Worm (Caenorhabditis elegans) whole organism, early embryonic: ENCODE results near the gene pqn-37.
A peak's percentile ranks its signal among the peaks of the same experiment; 100 is the strongest.

ENCODE experiments used
- B0310.2 ChIP-seq: sonication (generic microtip); optimal IDR thresholded peaks from 2 replicates; lab custom pipeline; 2016; ENCODE audit warnings: mild to moderate bottlenecking, missing genetic modification characterization, missing compliant biosample characterization
- F13C5.2 ChIP-seq: sonication (generic microtip); optimal IDR thresholded peaks from 2 replicates; lab custom pipeline; 2017; ENCODE audit warnings: mild to moderate bottlenecking, missing genetic modification characterization, inconsistent platforms, missing compliant biosample characterization
- aly-1 ChIP-seq: sonication (generic microtip); optimal IDR thresholded peaks from 2 replicates; lab custom pipeline; 2016; ENCODE audit warnings: missing genetic modification characterization, missing compliant biosample characterization
- ama-1 ChIP-seq: fragments of 150-350 bp; optimal IDR thresholded peaks from 2 replicates; lab custom pipeline; 2014
- ceh-13 ChIP-seq: fragments of 200-800 bp; sonication (Bioruptor generic); optimal IDR thresholded peaks from 2 replicates; lab custom pipeline; 2018; ENCODE audit warnings: mild to moderate bottlenecking, missing genetic modification characterization, missing compliant biosample characterization
- ceh-36 ChIP-seq: sonication (generic microtip); optimal IDR thresholded peaks from 2 replicates; lab custom pipeline; 2016; ENCODE audit warnings: missing genetic modification characterization, inconsistent platforms, missing compliant biosample characterization
- ets-7 ChIP-seq: sonication (generic microtip); optimal IDR thresholded peaks from 2 replicates; lab custom pipeline; 2016; ENCODE audit warnings: missing genotype, missing genetic modification characterization, missing compliant biosample characterization
- flt-1 ChIP-seq: fragments of 200-800 bp; sonication (Bioruptor generic); IDR thresholded peaks from 2 replicates; pipeline ENCODE4 v1.3.6; 2022; ENCODE audit warnings: missing genetic modification characterization, missing compliant biosample characterization
- hmbx-1 ChIP-seq: sonication (generic microtip); optimal IDR thresholded peaks from 2 replicates; lab custom pipeline; 2016; ENCODE audit warnings: mild to moderate bottlenecking, missing genetic modification characterization, missing compliant biosample characterization
- hmg-4 ChIP-seq: fragments of 200-800 bp; sonication (Bioruptor generic); optimal IDR thresholded peaks from 2 replicates; lab custom pipeline; 2018; ENCODE audit warnings: mild to moderate bottlenecking, missing genetic modification characterization, missing compliant biosample characterization
- hnd-1 ChIP-seq: sonication (generic microtip); optimal IDR thresholded peaks from 2 replicates; lab custom pipeline; 2016; ENCODE audit warnings: missing genetic modification characterization, missing compliant biosample characterization
- pes-1 ChIP-seq: fragments of 200-800 bp; sonication (Bioruptor generic); IDR thresholded peaks from 2 replicates; pipeline ENCODE4 v1.3.6; 2022; ENCODE audit warnings: missing genetic modification reagents, missing genetic modification characterization, missing compliant biosample characterization
- scrt-1 ChIP-seq: fragments of 200-800 bp; sonication (Bioruptor generic); IDR thresholded peaks from 2 replicates; pipeline ENCODE4 v1.3.6; 2022; ENCODE audit warnings: missing genetic modification characterization, missing compliant biosample characterization
- sea-1 ChIP-seq: fragments of 200-800 bp; sonication (Bioruptor generic); conservative IDR thresholded peaks from 2 replicates; pipeline ENCODE4 v1.3.6; 2022; ENCODE audit warnings: missing genetic modification characterization, missing compliant biosample characterization
- tbx-11 ChIP-seq: fragments of 200-800 bp; sonication (Bioruptor generic); IDR thresholded peaks from 2 replicates; pipeline ENCODE4 v1.3.6; 2022; ENCODE audit warnings: missing genetic modification characterization, missing compliant biosample characterization
- tbx-37 ChIP-seq: fragments of 200-800 bp; sonication (Bioruptor generic); conservative IDR thresholded peaks from 2 replicates; pipeline ENCODE4 v1.3.6; 2022; ENCODE audit warnings: missing genetic modification reagents, missing genetic modification characterization, missing compliant biosample characterization
- tra-4 ChIP-seq: sonication (generic microtip); optimal IDR thresholded peaks from 2 replicates; lab custom pipeline; 2017; ENCODE audit warnings: missing genetic modification characterization, missing compliant biosample characterization

The pqn-37 gene

DNA sequence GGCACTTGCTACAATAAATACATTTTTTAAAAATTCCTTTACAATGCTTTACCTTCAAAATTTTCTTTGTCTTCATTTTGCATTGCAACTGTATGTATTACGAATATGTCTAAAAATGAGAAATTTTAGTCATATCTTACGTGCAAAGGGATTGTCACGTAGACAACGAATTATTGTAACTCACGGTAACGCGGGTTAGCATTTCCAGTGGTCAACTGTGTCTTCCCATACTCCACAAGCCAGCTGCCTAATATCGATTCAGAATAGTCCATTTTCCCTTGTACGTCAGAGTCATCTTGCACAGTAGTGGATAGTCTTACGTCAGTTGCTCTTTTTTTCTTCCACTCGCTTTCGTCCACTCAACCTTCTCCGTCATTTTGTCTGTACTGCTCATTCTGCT lies 12.3 kb upstream of the pqn-37 start, which contains the start of gene fbxb-71:
Gene fbxb-71, plus strand, starts transcription at position 301 of the 400 bp plus-strand sequence.
- TF ChIP-seq pes-1 (GFP tag; lab: Robert Waterston, UW): no peak
- no peak for TF ChIP-seq aly-1 (tag; lab: Kevin White, UChicago)
- TF ChIP-seq tbx-37 (GFP tag; lab: Robert Waterston, UW): no peak
- TF ChIP-seq flt-1 (GFP tag; lab: Robert Waterston, UW): no peak
- no peak for TF ChIP-seq hmbx-1
- TF ChIP-seq B0310.2 (tag; lab: Kevin White, UChicago): no peak
- TF ChIP-seq tra-4 (tag; lab: Kevin White, UChicago): no peak
- TF ChIP-seq ets-7: no peak
- no peak for TF ChIP-seq hmg-4 (GFP tag; lab: Kevin White, UChicago)

ce11 chrX:3260509-3260908 lies 10.2 kb upstream of the pqn-37 start, which contains the start of gene lbp-2:
TSS of gene lbp-2 (plus strand) at chrX:3260610.
- TF ChIP-seq tbx-37 (GFP tag; lab: Robert Waterston, UW): no peak
- TF ChIP-seq ceh-13: no peak
- TF ChIP-seq B0310.2 (tag; lab: Kevin White, UChicago): no peak
- no peak for TF ChIP-seq hmg-4 (GFP tag; lab: Kevin White, UChicago)
- TF ChIP-seq ets-7: no peak
- no peak for TF ChIP-seq sea-1
- no peak for TF ChIP-seq ama-1 (lab: Kevin White, UChicago)
- TF ChIP-seq F13C5.2 (tag; lab: Kevin White, UChicago): no peak
- no peak for TF ChIP-seq aly-1 (tag; lab: Kevin White, UChicago)
- TF ChIP-seq tbx-11 (GFP tag; lab: Robert Waterston, UW): no peak
- TF ChIP-seq scrt-1 (GFP tag; lab: Robert Waterston, UW): no peak
- TF ChIP-seq pes-1 (GFP tag; lab: Robert Waterston, UW): no peak
- TF ChIP-seq tra-4 (tag; lab: Kevin White, UChicago): no peak
- TF ChIP-seq flt-1 (GFP tag; lab: Robert Waterston, UW): no peak
- TF ChIP-seq hmbx-1: no peak
- no peak for TF ChIP-seq hnd-1 (tag; lab: Kevin White, UChicago)
- no peak for TF ChIP-seq ceh-36 (tag; lab: Kevin White, UChicago)

DNA sequence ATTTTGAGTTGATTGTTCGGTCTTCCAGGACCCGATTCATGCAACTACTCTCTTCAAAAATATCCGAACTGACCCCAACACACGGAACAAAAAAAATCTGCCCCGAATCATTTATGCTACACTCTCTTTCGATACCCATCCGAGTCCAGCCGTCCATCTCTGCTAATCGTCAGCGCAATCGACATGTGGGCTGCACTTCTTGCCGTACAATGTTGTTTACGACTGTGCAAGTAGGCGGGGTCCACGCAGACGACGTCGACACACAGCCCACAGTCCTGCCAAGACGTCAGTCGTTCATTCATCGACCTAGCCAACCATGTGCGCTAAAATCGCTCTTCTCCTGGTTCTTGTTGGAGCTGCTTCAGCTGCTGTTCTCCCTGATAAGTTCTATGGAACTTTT lies 8.5 kb upstream of the pqn-37 start, which contains the start of gene lbp-1:
Gene lbp-1, plus strand, starts transcription at position 301 of the 400 bp plus-strand sequence.
- TF ChIP-seq hmg-4 (GFP tag; lab: Kevin White, UChicago) (peak; percentile 25), pes-1 (GFP tag; lab: Robert Waterston, UW) (no peak), aly-1 (tag; lab: Kevin White, UChicago) (peak; percentile 32)

ce11 chrX:3256784-3257493 lies 6.6 kb upstream of the pqn-37 start, which contains the start of gene lbp-3:
TSS of gene lbp-3 (plus strand) at chrX:3257372.
- TF ChIP-seq ets-7 (no peak), F13C5.2 (tag; lab: Kevin White, UChicago) (no peak), ama-1 (lab: Kevin White, UChicago) (no peak), flt-1 (GFP tag; lab: Robert Waterston, UW) (no peak), tbx-11 (GFP tag; lab: Robert Waterston, UW) (no peak), B0310.2 (tag; lab: Kevin White, UChicago) (no peak)

DNA sequence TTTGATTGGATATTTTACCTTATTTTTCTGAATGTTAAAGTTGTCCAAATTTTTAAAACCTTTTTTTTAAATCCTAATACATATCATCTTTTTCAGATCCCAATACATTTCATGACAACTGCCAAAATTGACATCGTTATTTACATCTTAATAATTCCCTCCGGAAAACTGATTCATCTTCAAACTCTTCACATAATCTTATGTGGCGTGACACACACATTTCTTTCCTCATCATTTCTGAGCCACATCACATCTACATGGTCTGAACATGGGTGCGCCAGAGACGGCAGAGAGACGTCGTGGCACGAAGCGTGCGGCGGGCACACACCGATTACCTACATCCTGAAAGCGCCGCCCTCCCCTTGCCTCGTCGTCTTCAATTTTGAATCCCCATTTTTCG lies 2.2 kb upstream of the pqn-37 start, which contains the start of gene tba-9:
Gene tba-9, plus strand, starts transcription at position 301 of the 400 bp plus-strand sequence.
- no peak for TF ChIP-seq scrt-1 (GFP tag; lab: Robert Waterston, UW)
- no peak for TF ChIP-seq ets-7
- TF ChIP-seq tbx-37 (GFP tag; lab: Robert Waterston, UW): no peak
- no peak for TF ChIP-seq tra-4 (tag; lab: Kevin White, UChicago)
- TF ChIP-seq hnd-1 (tag; lab: Kevin White, UChicago): no peak
- no peak for TF ChIP-seq F13C5.2 (tag; lab: Kevin White, UChicago)
- no peak for TF ChIP-seq ceh-13
- no peak for TF ChIP-seq hmbx-1
- TF ChIP-seq B0310.2 (tag; lab: Kevin White, UChicago): no peak
- TF ChIP-seq aly-1 (tag; lab: Kevin White, UChicago): no peak
- no peak for TF ChIP-seq flt-1 (GFP tag; lab: Robert Waterston, UW)
- no peak for TF ChIP-seq ama-1 (lab: Kevin White, UChicago)
- no peak for TF ChIP-seq hmg-4 (GFP tag; lab: Kevin White, UChicago)
- no peak for TF ChIP-seq tbx-11 (GFP tag; lab: Robert Waterston, UW)
- no peak for TF ChIP-seq ceh-36 (tag; lab: Kevin White, UChicago)
- TF ChIP-seq pes-1 (GFP tag; lab: Robert Waterston, UW): no peak
- TF ChIP-seq sea-1: no peak

ce11 chrX:3247768-3248167 lies 2.6 kb downstream of the pqn-37 start:
- TF ChIP-seq ama-1 (lab: Kevin White, UChicago) (no peak), ceh-36 (tag; lab: Kevin White, UChicago) (no peak), tbx-11 (GFP tag; lab: Robert Waterston, UW) (no peak), aly-1 (tag; lab: Kevin White, UChicago) (no peak), hmbx-1 (no peak), F13C5.2 (tag; lab: Kevin White, UChicago) (no peak), tra-4 (tag; lab: Kevin White, UChicago) (no peak), ets-7 (no peak), pes-1 (GFP tag; lab: Robert Waterston, UW) (no peak), scrt-1 (GFP tag; lab: Robert Waterston, UW) (no peak), hnd-1 (tag; lab: Kevin White, UChicago) (no peak), ceh-13 (no peak), sea-1 (no peak), B0310.2 (tag; lab: Kevin White, UChicago) (no peak), hmg-4 (GFP tag; lab: Kevin White, UChicago) (no peak), flt-1 (GFP tag; lab: Robert Waterston, UW) (no peak), tbx-37 (GFP tag; lab: Robert Waterston, UW) (no peak)

ce11 chrX:3245812-3246211 lies 4.5 kb downstream of the pqn-37 start, which contains the start of gene F40F4.7:
TSS of gene F40F4.7 (minus strand) at chrX:3245933.
- TF ChIP-seq tra-4 (tag; lab: Kevin White, UChicago) (no peak), tbx-11 (GFP tag; lab: Robert Waterston, UW) (no peak), hmg-4 (GFP tag; lab: Kevin White, UChicago) (peak; percentile 8), scrt-1 (GFP tag; lab: Robert Waterston, UW) (no peak), sea-1 (no peak), hmbx-1 (no peak), hnd-1 (tag; lab: Kevin White, UChicago) (no peak), F13C5.2 (tag; lab: Kevin White, UChicago) (peak; percentile 67)
